Fruit fly (Drosophila melanogaster) whole organism, pupa: ENCODE measurements around the gene Aos1.

Experiments
- CG15710 ChIP-seq: fragments of 200-800 bp; sonication (Bioruptor generic); optimal IDR thresholded peaks from 2 replicates; lab custom pipeline; 2018; ENCODE audit warnings: missing biosample characterization, mild to moderate bottlenecking, missing genetic modification characterization, moderate library complexity
- CG17806 ChIP-seq: fragments of 200-800 bp; sonication (Bioruptor generic); optimal IDR thresholded peaks from 2 replicates; lab custom pipeline; 2018; ENCODE audit warnings: missing biosample characterization, mild to moderate bottlenecking, missing genetic modification characterization, moderate library complexity
- CG34367 ChIP-seq: fragments of 200-800 bp; sonication (Bioruptor generic); optimal IDR thresholded peaks from 2 replicates; lab custom pipeline; 2018; ENCODE audit warnings: missing biosample characterization, mild to moderate bottlenecking, missing genetic modification characterization
- CG8301 ChIP-seq: fragments of 200-800 bp; sonication (Bioruptor generic); optimal IDR thresholded peaks from 2 replicates; lab custom pipeline; 2018; ENCODE audit warnings: missing biosample characterization, mild to moderate bottlenecking, missing genetic modification characterization
- CG9948 ChIP-seq: fragments of 200-800 bp; sonication (Bioruptor generic); optimal IDR thresholded peaks from 2 replicates; lab custom pipeline; 2018; ENCODE audit warnings: missing biosample characterization, mild to moderate bottlenecking, missing genetic modification characterization, moderate library complexity
- EcR ChIP-seq: fragments of 200-800 bp; sonication (Bioruptor generic); optimal IDR thresholded peaks from 3 replicates; lab custom pipeline; 2019; ENCODE audit warnings: missing biosample characterization, missing genetic modification characterization, mild to moderate bottlenecking, moderate library complexity, missing genetic modification reagents
- Ets98B ChIP-seq: fragments of 200-800 bp; sonication (Bioruptor generic); IDR thresholded peaks from 2 replicates; pipeline ENCODE4 v1.3.6; 2022; ENCODE audit warnings: missing biosample characterization, missing genetic modification characterization
- Snoo ChIP-seq: fragments of 200-800 bp; sonication (Bioruptor generic); optimal IDR thresholded peaks from 3 replicates; lab custom pipeline; 2017; ENCODE audit warnings: missing biosample characterization, mild to moderate bottlenecking, missing genetic modification characterization, inconsistent platforms

- no peak for TF ChIP-seq CG15710 (tag; lab: Kevin White, UChicago)
- TF ChIP-seq CG17806, result no peak
- TF ChIP-seq CG8301, result no peak
- TF ChIP-seq EcR (GFP tag; lab: Kevin White, UChicago), result no peak
- TF ChIP-seq CG9948 (tag; lab: Kevin White, UChicago), result no peak
- TF ChIP-seq Snoo, result no peak
- TF ChIP-seq Ets98B (GFP tag; lab: Robert Waterston, UW), result no peak
- no peak for TF ChIP-seq CG34367 (tag; lab: Kevin White, UChicago)
These were observed 31.8 kb downstream of the Aos1 start, which contains the start of gene DNAlig3 for dm6 chr3R:12401672-12402296.
